Worm (Caenorhabditis elegans): ENCODE data around the gene egl-20.

egl-20 gene

ce11 chrIV:9790708-9791107 lies 24.6 kb downstream of the egl-20 start:
- TF ChIP-seq ceh-18 (tag; optimal IDR thresholded peaks at IDR 0.05) (no peak), ceh-22 (tag; optimal IDR thresholded peaks at IDR 0.05) (no peak), unc-55 (GFP tag; optimal IDR thresholded peaks at IDR 0.05) (no peak), unc-3 (GFP tag; conservative IDR thresholded peaks at IDR 0.05) (no peak), unc-3 (tag; optimal IDR thresholded peaks at IDR 0.05) (no peak), elt-2 (tag; optimal IDR thresholded peaks at IDR 0.05) (no peak), odd-2 (tag; optimal IDR thresholded peaks at IDR 0.05) (no peak), pqm-1 (tag; optimal IDR thresholded peaks at IDR 0.05) (no peak), nhr-232 (tag; optimal IDR thresholded peaks at IDR 0.05) (no peak), ama-1 (optimal IDR thresholded peaks at IDR 0.05) (no peak), unc-86 (tag; optimal IDR thresholded peaks at IDR 0.05) (no peak), mec-3 (tag; optimal IDR thresholded peaks at IDR 0.05; ENCODE audit: borderline replicate concordance) (no peak), hlh-30 (tag; optimal IDR thresholded peaks at IDR 0.05; ENCODE audit: insufficient read depth) (no peak), F13H6.1 (tag; optimal IDR thresholded peaks at IDR 0.05) (no peak), ceh-14 (tag; optimal IDR thresholded peaks at IDR 0.05) (no peak), eyg-1 (tag; optimal IDR thresholded peaks at IDR 0.05) (no peak), syd-9 (tag; optimal IDR thresholded peaks at IDR 0.05) (no peak), fkh-6 (tag; optimal IDR thresholded peaks at IDR 0.05) (no peak), K09A11.1 (tag; optimal IDR thresholded peaks at IDR 0.05; ENCODE audit: insufficient read depth) (no peak)

ce11 chrIV:9789496-9789895 lies 25.8 kb downstream of the egl-20 start, which contains the start of gene T13F2.4:
T13F2.4 (plus strand) TSS chrIV:9789796.
- TF ChIP-seq ceh-48 (tag; optimal IDR thresholded peaks at IDR 0.05) (no peak), gmeb-2 (tag; optimal IDR thresholded peaks at IDR 0.05) (no peak), odd-2 (tag; optimal IDR thresholded peaks at IDR 0.05) (no peak), ceh-31 (tag; optimal IDR thresholded peaks at IDR 0.05) (no peak), sdc-2 (tag; optimal IDR thresholded peaks at IDR 0.05) (no peak), pros-1 (tag; optimal IDR thresholded peaks at IDR 0.05) (no peak), sox-2 (GFP tag; IDR thresholded peaks at IDR 0.05) (no peak), mec-3 (tag; optimal IDR thresholded peaks at IDR 0.05; ENCODE audit: borderline replicate concordance) (no peak), tbx-2 (tag; optimal IDR thresholded peaks at IDR 0.05) (no peak), hlh-15 (tag; optimal IDR thresholded peaks at IDR 0.05) (no peak), pha-2 (tag; optimal IDR thresholded peaks at IDR 0.05) (no peak), ceh-22 (tag; optimal IDR thresholded peaks at IDR 0.05) (no peak)

ce11 chrIV:9784689-9785088 lies 30.6 kb downstream of the egl-20 start, which contains the start of gene sre-4:
sre-4 (minus strand) TSS chrIV:9784789.
- TF ChIP-seq nhr-11 (tag; optimal IDR thresholded peaks at IDR 0.05) (no peak), rnt-1 (tag; optimal IDR thresholded peaks at IDR 0.05) (no peak)

ce11 chrIV:9778016-9778415 lies 37.3 kb downstream of the egl-20 start, which contains the start of gene T13F2.6:
T13F2.6 (plus strand) TSS chrIV:9778321.
- TF ChIP-seq dmd-4 (tag; optimal IDR thresholded peaks at IDR 0.05; ENCODE audit: borderline replicate concordance), result no peak
- TF ChIP-seq tbx-7 (tag; optimal IDR thresholded peaks at IDR 0.05), result no peak
- TF ChIP-seq ceh-6 (GFP tag; optimal IDR thresholded peaks at IDR 0.05), result no peak
- no peak for TF ChIP-seq madf-2 (tag; optimal IDR thresholded peaks at IDR 0.05)
- TF ChIP-seq hlh-8 (tag; optimal IDR thresholded peaks at IDR 0.05), result no peak
- TF ChIP-seq hlh-13 (GFP tag; optimal IDR thresholded peaks at IDR 0.05), result no peak
- no peak for TF ChIP-seq hlh-30 (tag; optimal IDR thresholded peaks at IDR 0.05; ENCODE audit: insufficient read depth)
- TF ChIP-seq unc-3 (GFP tag; conservative IDR thresholded peaks at IDR 0.05), result no peak
- no peak for TF ChIP-seq unc-3 (tag; optimal IDR thresholded peaks at IDR 0.05)
- no peak for TF ChIP-seq ztf-16 (tag; optimal IDR thresholded peaks at IDR 0.05)
- TF ChIP-seq fkh-10 (GFP tag; optimal IDR thresholded peaks at IDR 0.05), result no peak
- no peak for TF ChIP-seq pax-1 (tag; optimal IDR thresholded peaks at IDR 0.05)
- no peak for TF ChIP-seq unc-42 (tag; optimal IDR thresholded peaks at IDR 0.05)
- no peak for TF ChIP-seq ceh-14 (tag; optimal IDR thresholded peaks at IDR 0.05)
- no peak for TF ChIP-seq nfya-1 (tag; optimal IDR thresholded peaks at IDR 0.05)
- TF ChIP-seq nhr-232 (tag; optimal IDR thresholded peaks at IDR 0.05), result no peak
- no peak for TF ChIP-seq pros-1 (tag; optimal IDR thresholded peaks at IDR 0.05)
- TF ChIP-seq sdc-2 (tag; optimal IDR thresholded peaks at IDR 0.05), result no peak
- TF ChIP-seq elt-2 (tag; optimal IDR thresholded peaks at IDR 0.05), result no peak
- TF ChIP-seq fkh-6 (tag; optimal IDR thresholded peaks at IDR 0.05), result no peak
- TF ChIP-seq pha-4 (tag; optimal IDR thresholded peaks at IDR 0.05), result no peak

Measured in whole organism, late embryonic.